Fruit fly (Drosophila melanogaster): ENCODE measurements around the gene Nedd8.

Nedd8 gene

dm6 chr2L:18924642-18925244, 26.9 kb downstream of the Nedd8 start:
- TF ChIP-seq CG8478 (optimal IDR thresholded peaks at IDR 0.05) (no peak), usp (GFP tag; optimal IDR thresholded peaks at IDR 0.05) (no peak), Dll (optimal IDR thresholded peaks at IDR 0.05) (no peak)

- TF ChIP-seq usp (GFP tag; optimal IDR thresholded peaks at IDR 0.05) (no peak), pan (optimal IDR thresholded peaks at IDR 0.05) (no peak), EcR (GFP tag; optimal IDR thresholded peaks at IDR 0.05) (no peak), psq (optimal IDR thresholded peaks at IDR 0.05) (no peak), Dll (optimal IDR thresholded peaks at IDR 0.05) (no peak), CG8478 (optimal IDR thresholded peaks at IDR 0.05) (no peak)
Measured at dm6 chr2L:18921246-18921645, 30.4 kb downstream of the Nedd8 start.

- TF ChIP-seq psq (optimal IDR thresholded peaks at IDR 0.05) (no peak), pan (optimal IDR thresholded peaks at IDR 0.05) (no peak), usp (GFP tag; optimal IDR thresholded peaks at IDR 0.05) (no peak), EcR (GFP tag; optimal IDR thresholded peaks at IDR 0.05) (no peak), Dll (optimal IDR thresholded peaks at IDR 0.05) (no peak), CG8478 (optimal IDR thresholded peaks at IDR 0.05) (no peak)
Measured at dm6 chr2L:18919474-18919873, 32.2 kb downstream of the Nedd8 start.

dm6 chr2L:18917584-18917983, 34.1 kb downstream of the Nedd8 start:
- no peak for TF ChIP-seq CG8478 (optimal IDR thresholded peaks at IDR 0.05)
- TF ChIP-seq EcR (GFP tag; optimal IDR thresholded peaks at IDR 0.05): no peak
- TF ChIP-seq usp (GFP tag; optimal IDR thresholded peaks at IDR 0.05): no peak

- no peak for TF ChIP-seq CG8478 (optimal IDR thresholded peaks at IDR 0.05)
Measured at dm6 chr2L:18914829-18915228, 36.8 kb downstream of the Nedd8 start.

- no peak for TF ChIP-seq Dll (optimal IDR thresholded peaks at IDR 0.05)
- no peak for TF ChIP-seq pan (optimal IDR thresholded peaks at IDR 0.05)
- TF ChIP-seq CG8478 (optimal IDR thresholded peaks at IDR 0.05): no peak
- TF ChIP-seq EcR (GFP tag; optimal IDR thresholded peaks at IDR 0.05): no peak
- no peak for TF ChIP-seq usp (GFP tag; optimal IDR thresholded peaks at IDR 0.05)
- no peak for TF ChIP-seq psq (optimal IDR thresholded peaks at IDR 0.05)
Measured at dm6 chr2L:18907491-18907890, 44.1 kb downstream of the Nedd8 start.

- TF ChIP-seq psq (optimal IDR thresholded peaks at IDR 0.05) (no peak), pan (optimal IDR thresholded peaks at IDR 0.05) (no peak), Dll (optimal IDR thresholded peaks at IDR 0.05) (no peak), EcR (GFP tag; optimal IDR thresholded peaks at IDR 0.05) (no peak), usp (GFP tag; optimal IDR thresholded peaks at IDR 0.05) (no peak), CG8478 (optimal IDR thresholded peaks at IDR 0.05) (no peak)
Measured at dm6 chr2L:18906615-18907014, 45.0 kb downstream of the Nedd8 start.

All from whole organism.